Worm (Caenorhabditis elegans) whole organism, L3 larva: ENCODE measurements around the gene Y66C5A.1.

Source experiments
- aly-2 ChIP-seq: fragments of 150-350 bp; optimal IDR thresholded peaks from 2 replicates; lab custom pipeline; 2014; ENCODE audit warnings: missing biosample characterization, missing genetic modification characterization
- ama-1 ChIP-seq: fragments of 150-350 bp; optimal IDR thresholded peaks from 2 replicates; lab custom pipeline; 2018
- elt-3 ChIP-seq, 3 experiments: fragments of 150-350 bp in 1 of 3; sonication (generic microtip) in 2 of 3; optimal IDR thresholded peaks; 2 replicates in 2 of 3; 4 replicates in 1 of 3; lab custom pipeline; 2014 to 2017; ENCODE audit warnings: missing biosample characterization in 3 of 3, missing genetic modification characterization in 3 of 3
- jun-1 ChIP-seq: fragments of 150-350 bp; optimal IDR thresholded peaks from 2 replicates; lab custom pipeline; 2014; ENCODE audit warnings: missing biosample characterization, missing genetic modification reagents, missing genetic modification characterization
- lin-39 ChIP-seq: fragments of 150-350 bp; optimal IDR thresholded peaks from 2 replicates; lab custom pipeline; 2018; ENCODE audit warnings: missing biosample characterization, missing genetic modification reagents, missing genetic modification characterization
- lsy-12 ChIP-seq: sonication (generic microtip); optimal IDR thresholded peaks from 2 replicates; lab custom pipeline; 2016; ENCODE audit warnings: mild to moderate bottlenecking, missing genetic modification characterization, missing compliant biosample characterization
- nhr-28 ChIP-seq: fragments of 150-350 bp; optimal IDR thresholded peaks from 2 replicates; lab custom pipeline; 2014; ENCODE audit warnings: missing biosample characterization, missing genetic modification characterization
- unc-39 ChIP-seq: sonication (generic microtip); optimal IDR thresholded peaks from 4 replicates; lab custom pipeline; 2017; ENCODE audit warnings: missing biosample characterization, missing genetic modification characterization
- zag-1 ChIP-seq: fragments of 150-350 bp; optimal IDR thresholded peaks from 2 replicates; lab custom pipeline; 2014; ENCODE audit warnings: missing biosample characterization, missing genetic modification characterization

- TF ChIP-seq unc-39 (tag; lab: Kevin White, UChicago) (no peak), lin-39 (tag; lab: Kevin White, UChicago) (no peak), zag-1 (no peak), elt-3 (tag; optimal IDR thresholded peaks at IDR 0.05; lab: Kevin White, UChicago) (no peak), jun-1 (tag; lab: Kevin White, UChicago) (no peak), aly-2 (no peak), ama-1 (lab: Kevin White, UChicago) (no peak), nhr-28 (tag; lab: Kevin White, UChicago) (no peak), lsy-12 (tag; lab: Kevin White, UChicago) (no peak)
Measured at ce11 chrX:14499830-14500409, 44.6 kb upstream of the Y66C5A.1 start.
